Worm (Caenorhabditis elegans) whole organism, L2 larva: ENCODE results near the gene F07C4.10.

Source experiments
- C34F6.9 ChIP-seq: fragments of 150-350 bp; optimal IDR thresholded peaks from 2 replicates; lab custom pipeline; 2014; ENCODE audit warnings: missing biosample characterization, missing genetic modification characterization
- F13H6.1 ChIP-seq: sonication (generic microtip); optimal IDR thresholded peaks from 2 replicates; lab custom pipeline; 2016; ENCODE audit warnings: missing genetic modification characterization, missing compliant biosample characterization
- R02D3.7 ChIP-seq: fragments of 150-350 bp; optimal IDR thresholded peaks from 2 replicates; lab custom pipeline; 2014; ENCODE audit warnings: missing biosample characterization, missing genetic modification characterization
- ZK546.5 ChIP-seq: sonication (generic microtip); optimal IDR thresholded peaks from 2 replicates; lab custom pipeline; 2017; ENCODE audit warnings: missing biosample characterization, missing genetic modification characterization
- alr-1 ChIP-seq: fragments of 150-350 bp; optimal IDR thresholded peaks from 2 replicates; lab custom pipeline; 2014; ENCODE audit warnings: missing biosample characterization, missing genetic modification characterization
- aly-2 ChIP-seq: fragments of 150-350 bp; optimal IDR thresholded peaks from 2 replicates; lab custom pipeline; 2014; ENCODE audit warnings: missing biosample characterization, missing genetic modification characterization
- ama-1 ChIP-seq: fragments of 150-350 bp; optimal IDR thresholded peaks from 2 replicates; lab custom pipeline; 2018; ENCODE audit warnings: inconsistent platforms
- ceh-82 ChIP-seq: fragments of 150-350 bp; optimal IDR thresholded peaks from 2 replicates; lab custom pipeline; 2014; ENCODE audit warnings: missing biosample characterization, missing genetic modification characterization
- crh-2 ChIP-seq: sonication (generic microtip); optimal IDR thresholded peaks from 2 replicates; lab custom pipeline; 2017; ENCODE audit warnings: missing biosample characterization, missing genetic modification characterization
- dmd-4 ChIP-seq: sonication (generic microtip); optimal IDR thresholded peaks from 2 replicates; lab custom pipeline; 2017; ENCODE audit warnings: missing biosample characterization, missing genetic modification characterization
- egl-27 ChIP-seq: sonication (generic microtip); optimal IDR thresholded peaks from 3 replicates; lab custom pipeline; 2017; ENCODE audit warnings: missing biosample characterization, missing genetic modification reagents, missing genetic modification characterization
- elt-1 ChIP-seq: fragments of 150-350 bp; optimal IDR thresholded peaks from 2 replicates; lab custom pipeline; 2014; ENCODE audit warnings: missing biosample characterization, missing genetic modification characterization
- fos-1 ChIP-seq: fragments of 150-350 bp; optimal IDR thresholded peaks from 2 replicates; lab custom pipeline; 2014; ENCODE audit warnings: missing biosample characterization, missing genetic modification characterization
- gmeb-1 ChIP-seq: fragments of 150-350 bp; optimal IDR thresholded peaks from 2 replicates; lab custom pipeline; 2014; ENCODE audit warnings: missing biosample characterization, missing genetic modification characterization
- lin-11 ChIP-seq: fragments of 150-350 bp; sonication (generic microtip); optimal IDR thresholded peaks from 2 replicates; lab custom pipeline; 2014; ENCODE audit warnings: missing biosample characterization, missing genetic modification characterization, inconsistent platforms, mixed read lengths
- lin-13 ChIP-seq: fragments of 150-350 bp; optimal IDR thresholded peaks from 2 replicates; lab custom pipeline; 2014; ENCODE audit warnings: missing biosample characterization, missing genetic modification reagents, missing genetic modification characterization
- lin-39 ChIP-seq: fragments of 150-350 bp; optimal IDR thresholded peaks from 2 replicates; lab custom pipeline; 2014; ENCODE audit warnings: missing biosample characterization, missing genetic modification reagents, missing genetic modification characterization
- lsy-2 ChIP-seq, 2 experiments: fragments of 150-350 bp in 1 of 2; sonication (generic microtip) in 1 of 2; optimal IDR thresholded peaks; 2 replicates each; lab custom pipeline; 2014 to 2017; ENCODE audit warnings: missing biosample characterization in 2 of 2, missing genetic modification characterization in 2 of 2
- mab-5 ChIP-seq: fragments of 150-350 bp; optimal IDR thresholded peaks from 2 replicates; lab custom pipeline; 2014; ENCODE audit warnings: missing biosample characterization, missing genetic modification characterization
- mbf-1 ChIP-seq: sonication (generic microtip); optimal IDR thresholded peaks from 2 replicates; lab custom pipeline; 2017; ENCODE audit warnings: missing biosample characterization, missing genetic modification characterization
- mdl-1 ChIP-seq, 2 experiments: fragments of 150-350 bp in 1 of 2; sonication (generic microtip) in 1 of 2; optimal IDR thresholded peaks; 2 replicates each; lab custom pipeline; 2017; ENCODE audit warnings: missing biosample characterization in 2 of 2, missing genetic modification characterization in 2 of 2
- nhr-10 ChIP-seq: sonication (generic microtip); optimal IDR thresholded peaks from 2 replicates; lab custom pipeline; 2017; ENCODE audit warnings: missing biosample characterization, missing genetic modification characterization
- nhr-11 ChIP-seq: fragments of 150-350 bp; optimal IDR thresholded peaks from 2 replicates; lab custom pipeline; 2014; ENCODE audit warnings: missing biosample characterization, missing genetic modification characterization
- nhr-12 ChIP-seq: fragments of 150-350 bp; optimal IDR thresholded peaks from 2 replicates; lab custom pipeline; 2014; ENCODE audit warnings: missing biosample characterization, missing genetic modification characterization
- nhr-129 ChIP-seq: fragments of 150-350 bp; optimal IDR thresholded peaks from 2 replicates; lab custom pipeline; 2014; ENCODE audit warnings: missing biosample characterization, missing genetic modification characterization
- nhr-21 ChIP-seq: fragments of 150-350 bp; optimal IDR thresholded peaks from 2 replicates; lab custom pipeline; 2014; ENCODE audit warnings: missing biosample characterization, missing genetic modification characterization
- nhr-237 ChIP-seq: fragments of 150-350 bp; optimal IDR thresholded peaks from 2 replicates; lab custom pipeline; 2014; ENCODE audit warnings: missing biosample characterization, missing genetic modification characterization
- nhr-25 ChIP-seq: fragments of 150-350 bp; sonication (generic microtip); optimal IDR thresholded peaks from 3 replicates; lab custom pipeline; 2014; ENCODE audit warnings: missing biosample characterization, missing genetic modification characterization
- nhr-6 ChIP-seq: fragments of 150-350 bp; optimal IDR thresholded peaks from 2 replicates; lab custom pipeline; 2014; ENCODE audit warnings: missing biosample characterization, missing genetic modification characterization
- nhr-77 ChIP-seq: fragments of 150-350 bp; optimal IDR thresholded peaks from 2 replicates; lab custom pipeline; 2014; ENCODE audit warnings: missing biosample characterization, missing genetic modification characterization
- peb-1 ChIP-seq: fragments of 150-350 bp; optimal IDR thresholded peaks from 2 replicates; lab custom pipeline; 2014; ENCODE audit warnings: missing biosample characterization, missing genetic modification characterization
- sem-4 ChIP-seq: fragments of 150-350 bp; optimal IDR thresholded peaks from 2 replicates; lab custom pipeline; 2014; ENCODE audit warnings: missing biosample characterization, missing genetic modification reagents, missing genetic modification characterization
- skn-1 ChIP-seq: sonication (generic microtip); optimal IDR thresholded peaks from 2 replicates; lab custom pipeline; 2017; ENCODE audit warnings: missing biosample characterization, missing genetic modification characterization
- sma-3 ChIP-seq: sonication (generic microtip); optimal IDR thresholded peaks from 2 replicates; lab custom pipeline; 2016; ENCODE audit warnings: missing genetic modification reagents, missing genetic modification characterization, missing compliant biosample characterization
- sma-9 ChIP-seq, 2 experiments: fragments of 150-350 bp in 1 of 2; sonication (generic microtip) in 1 of 2; optimal IDR thresholded peaks; 2 replicates each; lab custom pipeline; 2014 to 2016; ENCODE audit warnings: missing genetic modification characterization in 2 of 2, mild to moderate bottlenecking in 1 of 2, missing biosample characterization in 1 of 2, missing compliant biosample characterization in 1 of 2, missing genetic modification reagents in 1 of 2, moderate library complexity in 1 of 2
- unc-55 ChIP-seq: fragments of 150-350 bp; sonication (generic microtip); optimal IDR thresholded peaks from 3 replicates; lab custom pipeline; 2014; ENCODE audit warnings: missing biosample characterization, missing genetic modification reagents, missing genetic modification characterization
- unc-62 ChIP-seq: fragments of 150-350 bp; optimal IDR thresholded peaks from 2 replicates; lab custom pipeline; 2014; ENCODE audit warnings: missing biosample characterization, missing genetic modification reagents, missing genetic modification characterization
- zag-1 ChIP-seq: fragments of 150-350 bp; optimal IDR thresholded peaks from 2 replicates; lab custom pipeline; 2014; ENCODE audit warnings: missing biosample characterization, missing genetic modification characterization
- ztf-1 ChIP-seq: fragments of 200-800 bp; sonication (Bioruptor generic); conservative IDR thresholded peaks from 2 replicates; pipeline ENCODE4 v1.3.6; 2022; ENCODE audit warnings: missing genetic modification characterization, missing compliant biosample characterization
- ztf-4 ChIP-seq: fragments of 150-350 bp; optimal IDR thresholded peaks from 2 replicates; lab custom pipeline; 2014; ENCODE audit warnings: missing biosample characterization, missing genetic modification characterization

The F07C4.10 gene

ce11 chrV:7609698-7610420 lies 29.8 kb downstream of the F07C4.10 start, which contains the start of the genes folt-3 and clec-214:
Gene folt-3, minus strand, starts transcription at chrV:7609748.
Gene clec-214, plus strand, starts transcription at chrV:7610370.
- TF ChIP-seq unc-55 (GFP tag; lab: Kevin White, UChicago) = no peak

- no peak for TF ChIP-seq nhr-77 (tag; lab: Kevin White, UChicago)
- TF ChIP-seq elt-1 = no peak
- no peak for TF ChIP-seq nhr-10 (tag; lab: Kevin White, UChicago)
- TF ChIP-seq alr-1 (tag; lab: Kevin White, UChicago) = no peak
- TF ChIP-seq F13H6.1 (tag; lab: Kevin White, UChicago) = no peak
- TF ChIP-seq nhr-12 = no peak
- TF ChIP-seq ztf-4 = no peak
- no peak for TF ChIP-seq fos-1 (tag; lab: Kevin White, UChicago)
- TF ChIP-seq skn-1 (tag; lab: Kevin White, UChicago) = no peak
- TF ChIP-seq mdl-1 (tag; optimal IDR thresholded peaks at IDR 0.05; lab: Kevin White, UChicago) = no peak
- no peak for TF ChIP-seq lin-13
- no peak for TF ChIP-seq lsy-2 (tag; optimal IDR thresholded peaks at IDR 0.05; lab: Kevin White, UChicago)
- TF ChIP-seq ama-1 (lab: Kevin White, UChicago) = no peak
- no peak for TF ChIP-seq gmeb-1 (tag; lab: Kevin White, UChicago)
- TF ChIP-seq aly-2 (tag; lab: Kevin White, UChicago) = no peak
- TF ChIP-seq R02D3.7 (tag; lab: Kevin White, UChicago) = no peak
- no peak for TF ChIP-seq sma-3 (GFP tag; lab: Kevin White, UChicago)
Measured at ce11 chrV:7604858-7605257, 34.8 kb downstream of the F07C4.10 start, which contains the start of gene clec-213. Gene clec-213, plus strand, starts transcription at chrV:7605158.

- TF ChIP-seq zag-1 (no peak), nhr-21 (tag; lab: Kevin White, UChicago) (no peak), ztf-1 (GFP tag; lab: Robert Waterston, UW) (no peak), sma-9 (GFP tag; optimal IDR thresholded peaks at IDR 0.05; lab: Kevin White, UChicago) (no peak), sma-9 (tag; optimal IDR thresholded peaks at IDR 0.05; lab: Kevin White, UChicago) (no peak), mdl-1 (tag; optimal IDR thresholded peaks at IDR 0.05; lab: Kevin White, UChicago) (no peak), ama-1 (lab: Kevin White, UChicago) (no peak), egl-27 (tag; lab: Kevin White, UChicago) (no peak), F13H6.1 (tag; lab: Kevin White, UChicago) (no peak), nhr-77 (tag; lab: Kevin White, UChicago) (no peak), unc-62 (GFP tag; lab: Kevin White, UChicago) (no peak), nhr-25 (tag; lab: Kevin White, UChicago) (no peak), nhr-10 (tag; lab: Kevin White, UChicago) (no peak), nhr-129 (tag; lab: Kevin White, UChicago) (no peak), mbf-1 (tag; lab: Kevin White, UChicago) (no peak)
- TF ChIP-seq, all 48 proteins: peak for 0
Measured at ce11 chrV:7603404-7603803, 36.3 kb downstream of the F07C4.10 start, which contains the start of gene C50E3.11. Gene C50E3.11, minus strand, starts transcription at chrV:7603486.

- no peak for TF ChIP-seq mdl-1 (tag; optimal IDR thresholded peaks at IDR 0.05; lab: Kevin White, UChicago)
- no peak for TF ChIP-seq peb-1 (tag; lab: Kevin White, UChicago)
- TF ChIP-seq nhr-25 (tag; lab: Kevin White, UChicago) = no peak
- TF ChIP-seq nhr-10 (tag; lab: Kevin White, UChicago) = no peak
- TF ChIP-seq ceh-82 = no peak
- no peak for TF ChIP-seq nhr-77 (tag; lab: Kevin White, UChicago)
- no peak for TF ChIP-seq aly-2 (tag; lab: Kevin White, UChicago)
- TF ChIP-seq mbf-1 (tag; lab: Kevin White, UChicago) = no peak
- TF ChIP-seq nhr-6 = no peak
- no peak for TF ChIP-seq ZK546.5
- TF ChIP-seq mab-5 (tag; lab: Kevin White, UChicago) = no peak
- no peak for TF ChIP-seq lin-39
- no peak for TF ChIP-seq skn-1 (tag; lab: Kevin White, UChicago)
Measured at ce11 chrV:7601443-7601842, 38.2 kb downstream of the F07C4.10 start, which contains the start of gene scl-26. Gene scl-26, minus strand, starts transcription at chrV:7601543.

ce11 chrV:7600149-7600548 lies 39.5 kb downstream of the F07C4.10 start, which contains the start of gene C50E3.9:
Gene C50E3.9, minus strand, starts transcription at chrV:7600249.
- TF ChIP-seq sem-4 (no peak), crh-2 (tag; lab: Kevin White, UChicago) (no peak), nhr-11 (tag; lab: Kevin White, UChicago) (no peak), C34F6.9 (tag; lab: Kevin White, UChicago) (no peak), nhr-25 (tag; lab: Kevin White, UChicago) (no peak), aly-2 (tag; lab: Kevin White, UChicago) (no peak), lin-11 (tag; lab: Kevin White, UChicago) (no peak), dmd-4 (tag; lab: Kevin White, UChicago) (no peak), mbf-1 (tag; lab: Kevin White, UChicago) (no peak), gmeb-1 (tag; lab: Kevin White, UChicago) (no peak), nhr-77 (tag; lab: Kevin White, UChicago) (no peak), F13H6.1 (tag; lab: Kevin White, UChicago) (no peak), nhr-237 (tag; lab: Kevin White, UChicago) (no peak)
- TF ChIP-seq, all 48 proteins: peak for 0
